Fruit fly (Drosophila melanogaster) whole organism, adult: ENCODE measurements around the gene CG42654.

Experiments
- CG11617 ChIP-seq: fragments of 200-800 bp; sonication (Bioruptor generic); optimal IDR thresholded peaks from 2 replicates; lab custom pipeline; 2017; ENCODE audit warnings: mild to moderate bottlenecking, missing biosample characterization, missing genetic modification reagents, missing genetic modification characterization
- CG14711 ChIP-seq: fragments of 200-800 bp; sonication (Bioruptor generic); optimal IDR thresholded peaks from 2 replicates; lab custom pipeline; 2018; ENCODE audit warnings: missing biosample characterization, mild to moderate bottlenecking, missing genetic modification characterization, moderate library complexity
- CG33017 ChIP-seq: fragments of 200-800 bp; sonication (Bioruptor generic); optimal IDR thresholded peaks from 2 replicates; lab custom pipeline; 2018; ENCODE audit warnings: missing biosample characterization, mild to moderate bottlenecking, missing genetic modification characterization, moderate library complexity
- CG5204 ChIP-seq: fragments of 200-800 bp; sonication (Bioruptor generic); optimal IDR thresholded peaks from 2 replicates; lab custom pipeline; 2016; ENCODE audit warnings: missing biosample characterization, missing genetic modification characterization
- Clk ChIP-seq: fragments of 200-800 bp; sonication (Bioruptor generic); optimal IDR thresholded peaks from 2 replicates; lab custom pipeline; 2017; ENCODE audit warnings: missing biosample characterization, missing genetic modification characterization
- Crg-1 ChIP-seq: fragments of 200-800 bp; sonication (Bioruptor generic); optimal IDR thresholded peaks from 2 replicates; lab custom pipeline; 2016; ENCODE audit warnings: missing biosample characterization, missing genetic modification characterization
- Hr96 ChIP-seq: fragments of 200-800 bp; sonication (Bioruptor generic); optimal IDR thresholded peaks from 2 replicates; lab custom pipeline; 2016; ENCODE audit warnings: missing biosample characterization, missing genetic modification characterization
- Mnt ChIP-seq: fragments of 200-800 bp; sonication (Bioruptor generic); optimal IDR thresholded peaks from 2 replicates; lab custom pipeline; 2016; ENCODE audit warnings: missing biosample characterization, mild to moderate bottlenecking, missing genetic modification characterization
- bab1 ChIP-seq: fragments of 200-800 bp; sonication (Bioruptor generic); optimal IDR thresholded peaks from 3 replicates; lab custom pipeline; 2019; ENCODE audit warnings: missing biosample characterization, mild to moderate bottlenecking, missing genetic modification characterization, moderate library complexity
- cic ChIP-seq: fragments of 200-800 bp; sonication (Bioruptor generic); optimal IDR thresholded peaks from 2 replicates; lab custom pipeline; 2017; ENCODE audit warnings: missing biosample characterization, mild to moderate bottlenecking, missing genetic modification characterization, moderate library complexity
- cnc ChIP-seq, 2 experiments: fragments of >200 bp; optimal IDR thresholded peaks; 2 replicates each; lab custom pipeline; 2017
- kay ChIP-seq: fragments of 200-800 bp; sonication (Bioruptor generic); peaks from one replicate; lab custom pipeline; 2016; ENCODE audit warnings: missing biosample characterization, missing genetic modification characterization, borderline replicate concordance
- ovo ChIP-seq: fragments of 200-800 bp; sonication (Bioruptor generic); optimal IDR thresholded peaks from 2 replicates; lab custom pipeline; 2016; ENCODE audit warnings: missing biosample characterization, missing genetic modification characterization

DNA sequence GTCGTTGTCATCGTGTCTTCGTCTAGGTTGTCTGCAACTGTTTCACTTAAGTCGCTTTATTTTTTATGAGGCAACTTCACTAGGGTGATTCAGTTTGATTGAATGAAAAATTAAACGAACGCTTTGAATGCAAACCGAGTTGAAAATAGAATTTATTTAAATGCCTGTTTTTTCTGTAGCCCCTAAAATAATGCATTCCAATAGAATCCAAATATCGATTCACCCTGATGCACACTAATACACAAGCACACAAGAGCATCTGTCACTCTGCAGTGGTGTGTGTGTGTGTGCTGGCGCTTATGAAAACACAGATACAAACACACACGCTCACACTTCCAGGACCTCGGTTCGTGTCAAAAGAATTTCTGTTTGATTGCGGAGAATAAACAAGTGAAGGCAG, 7.5 kb upstream of the CG42654 start:
- TF ChIP-seq kay (no peak), Crg-1 (no peak), CG14711 (tag; lab: Kevin White, UChicago) (no peak), CG11617 (no peak), CG33017 (tag; lab: Kevin White, UChicago) (no peak), bab1 (GFP tag; lab: Kevin White, UChicago) (no peak), Mnt (GFP tag; lab: Kevin White, UChicago) (no peak), CG5204 (GFP tag; lab: Kevin White, UChicago) (no peak), cnc (optimal IDR thresholded peaks at IDR 0.05; lab: Kevin White, UChicago) (no peak), cic (GFP tag; lab: Kevin White, UChicago) (no peak), Clk (GFP tag; lab: Kevin White, UChicago) (no peak), Hr96 (no peak), ovo (no peak)
